Worm (Caenorhabditis elegans): ENCODE results near the gene ssq-4.

- no peak for TF ChIP-seq ceh-13 (GFP tag; optimal IDR thresholded peaks at IDR 0.05)
- no peak for TF ChIP-seq sea-1 (GFP tag; conservative IDR thresholded peaks at IDR 0.05)
- no peak for TF ChIP-seq pes-1 (GFP tag; IDR thresholded peaks at IDR 0.05)
- TF ChIP-seq ama-1 (optimal IDR thresholded peaks at IDR 0.05) = no peak
- TF ChIP-seq hnd-1 (tag; optimal IDR thresholded peaks at IDR 0.05) = no peak
- no peak for TF ChIP-seq F13C5.2 (tag; optimal IDR thresholded peaks at IDR 0.05)
- no peak for TF ChIP-seq hmg-4 (GFP tag; optimal IDR thresholded peaks at IDR 0.05)
- TF ChIP-seq tbx-37 (GFP tag; conservative IDR thresholded peaks at IDR 0.05) = no peak
- TF ChIP-seq hmbx-1 (tag; optimal IDR thresholded peaks at IDR 0.05) = no peak
These were observed 32.5 kb upstream of the ssq-4 start, which contains the start of gene clec-176 for ce11 chrIV:4983746-4984145.

Data from whole organism, early embryonic.